Worm (Caenorhabditis elegans) whole organism, young adult: ENCODE data around the gene egl-4.

Source experiments
- B0035.1 ChIP-seq: sonication (generic microtip); optimal IDR thresholded peaks from 2 replicates; lab custom pipeline; 2016; ENCODE audit warnings: missing genetic modification characterization, mild to moderate bottlenecking, missing compliant biosample characterization, missing genotype, missing genetic modification reagents
- F22D6.2 ChIP-seq: sonication (generic microtip); optimal IDR thresholded peaks from 2 replicates; lab custom pipeline; 2016; ENCODE audit warnings: mild to moderate bottlenecking, missing genetic modification characterization, missing compliant biosample characterization
- F52B5.7 ChIP-seq: sonication (generic microtip); optimal IDR thresholded peaks from 2 replicates; lab custom pipeline; 2016; ENCODE audit warnings: mild to moderate bottlenecking, missing genetic modification characterization, missing compliant biosample characterization
- F57A8.1 ChIP-seq: fragments of 200-800 bp; sonication (Bioruptor generic); optimal IDR thresholded peaks from 2 replicates; lab custom pipeline; 2018; ENCODE audit warnings: mild to moderate bottlenecking, missing genetic modification characterization, moderate library complexity, missing compliant biosample characterization
- Y53G8AR.9 ChIP-seq: fragments of 200-800 bp; sonication (Bioruptor generic); conservative IDR thresholded peaks from 2 replicates; pipeline ENCODE4 v1.3.6; 2022; ENCODE audit warnings: missing genetic modification reagents, missing genetic modification characterization, missing compliant biosample characterization
- Y56A3A.18 ChIP-seq: fragments of 200-800 bp; sonication (Bioruptor generic); IDR thresholded peaks from 2 replicates; pipeline ENCODE4 v1.3.6; 2022; ENCODE audit warnings: missing genetic modification reagents, missing genetic modification characterization, missing compliant biosample characterization
- Y67H2A.10 ChIP-seq: fragments of 200-800 bp; sonication (Bioruptor generic); conservative IDR thresholded peaks from 2 replicates; pipeline ENCODE4 v1.3.6; 2022; ENCODE audit warnings: missing genetic modification reagents, missing genetic modification characterization, missing compliant biosample characterization
- aptf-3 ChIP-seq: fragments of 200-800 bp; sonication (Bioruptor generic); IDR thresholded peaks from 2 replicates; pipeline ENCODE4 v1.3.6; 2022; ENCODE audit warnings: missing genetic modification characterization, missing compliant biosample characterization
- atf-7 ChIP-seq: sonication (generic microtip); optimal IDR thresholded peaks from 2 replicates; lab custom pipeline; 2017; ENCODE audit warnings: mild to moderate bottlenecking, missing genetic modification characterization, missing compliant biosample characterization
- athp-1 ChIP-seq: sonication (generic microtip); optimal IDR thresholded peaks from 2 replicates; lab custom pipeline; 2017; ENCODE audit warnings: mild to moderate bottlenecking, missing genetic modification characterization, missing compliant biosample characterization
- attf-3 ChIP-seq: fragments of 200-800 bp; sonication (Bioruptor generic); conservative IDR thresholded peaks from 2 replicates; pipeline ENCODE4 v1.3.6; 2022; ENCODE audit warnings: missing genetic modification reagents, missing genetic modification characterization, missing compliant biosample characterization
- attf-5 ChIP-seq: fragments of 200-800 bp; sonication (Bioruptor generic); optimal IDR thresholded peaks from 2 replicates; lab custom pipeline; 2018; ENCODE audit warnings: mild to moderate bottlenecking, missing genetic modification characterization, missing compliant biosample characterization
- bed-1 ChIP-seq: fragments of 200-800 bp; sonication (Bioruptor generic); IDR thresholded peaks from 2 replicates; pipeline ENCODE4 v1.3.6; 2022; ENCODE audit warnings: missing genetic modification reagents, missing genetic modification characterization, missing compliant biosample characterization
- ceh-27 ChIP-seq: fragments of 200-800 bp; sonication (Bioruptor generic); optimal IDR thresholded peaks from 2 replicates; lab custom pipeline; 2018; ENCODE audit warnings: mild to moderate bottlenecking, missing genetic modification characterization, moderate library complexity, missing compliant biosample characterization
- ceh-40 ChIP-seq: fragments of 200-800 bp; sonication (Bioruptor generic); IDR thresholded peaks from 2 replicates; pipeline ENCODE4 v1.3.6; 2022; ENCODE audit warnings: missing genetic modification characterization, missing compliant biosample characterization
- ceh-91 ChIP-seq: fragments of 200-800 bp; sonication (Bioruptor generic); IDR thresholded peaks from 2 replicates; pipeline ENCODE4 v1.3.6; 2022; ENCODE audit warnings: missing genetic modification reagents, missing genetic modification characterization, missing compliant biosample characterization
- egrh-3 ChIP-seq: fragments of 200-800 bp; sonication (Bioruptor generic); IDR thresholded peaks from 2 replicates; pipeline ENCODE4 v1.3.6; 2022; ENCODE audit warnings: missing genetic modification reagents, missing genetic modification characterization, missing compliant biosample characterization
- gei-17 ChIP-seq: fragments of 200-800 bp; sonication (Bioruptor generic); optimal IDR thresholded peaks from 2 replicates; lab custom pipeline; 2018; ENCODE audit warnings: mild to moderate bottlenecking, missing genetic modification characterization, missing compliant biosample characterization
- him-1 ChIP-seq: sonication (generic microtip); optimal IDR thresholded peaks from 2 replicates; lab custom pipeline; 2016; ENCODE audit warnings: missing genotype, missing genetic modification reagents, missing genetic modification characterization, missing compliant biosample characterization
- hmg-1.2 ChIP-seq: fragments of 200-800 bp; sonication (Bioruptor generic); IDR thresholded peaks from 2 replicates; pipeline ENCODE4 v1.3.6; 2022; ENCODE audit warnings: missing genetic modification reagents, missing genetic modification characterization, missing compliant biosample characterization
- lin-26 ChIP-seq: fragments of 200-800 bp; sonication (Bioruptor generic); IDR thresholded peaks from 2 replicates; pipeline ENCODE4 v1.3.6; 2022; ENCODE audit warnings: missing genetic modification reagents, missing genetic modification characterization, missing compliant biosample characterization
- lsy-27 ChIP-seq: sonication (generic microtip); optimal IDR thresholded peaks from 2 replicates; lab custom pipeline; 2017; ENCODE audit warnings: missing genetic modification characterization, mild to moderate bottlenecking, missing compliant biosample characterization, antibody characterized with exemption, missing genotype, borderline replicate concordance; ENCODE audit not compliant: insufficient read depth
- madf-10 ChIP-seq: sonication (generic microtip); optimal IDR thresholded peaks from 2 replicates; lab custom pipeline; 2016; ENCODE audit warnings: mild to moderate bottlenecking, missing genetic modification characterization, missing compliant biosample characterization
- mcd-1 ChIP-seq: fragments of 200-800 bp; sonication (Bioruptor generic); IDR thresholded peaks from 2 replicates; pipeline ENCODE4 v1.3.6; 2022; ENCODE audit warnings: missing genetic modification reagents, missing genetic modification characterization, missing compliant biosample characterization
- mel-28 ChIP-seq: sonication (generic microtip); optimal IDR thresholded peaks from 2 replicates; lab custom pipeline; 2016; ENCODE audit warnings: borderline replicate concordance, mild to moderate bottlenecking, missing genetic modification characterization, missing compliant biosample characterization
- mes-4 ChIP-seq: sonication (generic microtip); optimal IDR thresholded peaks from 2 replicates; lab custom pipeline; 2016; ENCODE audit warnings: missing genotype, missing genetic modification characterization, missing compliant biosample characterization
- nfya-2 ChIP-seq: fragments of 200-800 bp; sonication (Bioruptor generic); IDR thresholded peaks from 2 replicates; pipeline ENCODE4 v1.3.6; 2022; ENCODE audit warnings: missing genetic modification reagents, missing genetic modification characterization, missing compliant biosample characterization
- nfyb-1 ChIP-seq: fragments of 200-800 bp; sonication (Bioruptor generic); IDR thresholded peaks from 2 replicates; pipeline ENCODE4 v1.3.6; 2022; ENCODE audit warnings: missing genetic modification reagents, missing genetic modification characterization, missing compliant biosample characterization
- pbrm-1 ChIP-seq: fragments of 200-800 bp; sonication (Bioruptor generic); IDR thresholded peaks from 2 replicates; pipeline ENCODE4 v1.3.6; 2022; ENCODE audit warnings: missing genetic modification reagents, missing genetic modification characterization, missing compliant biosample characterization
- rec-8 ChIP-seq, 2 experiments: sonication (generic microtip); optimal IDR thresholded peaks; 2 replicates each; lab custom pipeline; 2016; ENCODE audit warnings: mild to moderate bottlenecking in 2 of 2, missing genetic modification characterization in 2 of 2, missing genetic modification reagents in 2 of 2, missing genotype in 2 of 2, missing biosample characterization in 1 of 2, missing compliant biosample characterization in 1 of 2, moderate library complexity in 1 of 2
- rpc-1 ChIP-seq, 2 experiments: fragments of 150-350 bp in 1 of 2; sonication (generic microtip) in 1 of 2; optimal IDR thresholded peaks; 2 replicates each; lab custom pipeline; 2014 to 2018; ENCODE audit warnings: missing biosample characterization in 1 of 2, missing genetic modification characterization in 1 of 2, missing genetic modification reagents in 1 of 2, missing genotype in 1 of 2
- tlf-1 ChIP-seq: fragments of 200-800 bp; sonication (Bioruptor generic); optimal IDR thresholded peaks from 2 replicates; lab custom pipeline; 2018; ENCODE audit warnings: mild to moderate bottlenecking, missing genetic modification characterization, missing compliant biosample characterization
- zfh-2 ChIP-seq: fragments of 200-800 bp; sonication (Bioruptor generic); conservative IDR thresholded peaks from 2 replicates; pipeline ENCODE4 v1.3.6; 2022; ENCODE audit warnings: missing genetic modification reagents, missing genetic modification characterization, missing compliant biosample characterization
- ztf-3 ChIP-seq: fragments of 200-800 bp; sonication (Bioruptor generic); optimal IDR thresholded peaks from 2 replicates; lab custom pipeline; 2018; ENCODE audit warnings: mild to moderate bottlenecking, missing genetic modification characterization, missing compliant biosample characterization
- ztf-6 ChIP-seq: fragments of 200-800 bp; sonication (Bioruptor generic); IDR thresholded peaks from 2 replicates; pipeline ENCODE4 v1.3.6; 2022; ENCODE audit warnings: missing genetic modification reagents, missing genetic modification characterization, missing compliant biosample characterization

egl-4 gene

ce11 chrIV:1847912-1848311 is at the start of gene egl-4:
Gene egl-4 (plus strand): TSS chrIV:1848071.
- TF ChIP-seq bed-1 (GFP tag; lab: Robert Waterston, UW) (no peak), zfh-2 (GFP tag; lab: Robert Waterston, UW) (peak; percentile 84), egrh-3 (GFP tag; lab: Robert Waterston, UW) (peak; percentile 66; the same call in 1 of the 2 replicates)

DNA sequence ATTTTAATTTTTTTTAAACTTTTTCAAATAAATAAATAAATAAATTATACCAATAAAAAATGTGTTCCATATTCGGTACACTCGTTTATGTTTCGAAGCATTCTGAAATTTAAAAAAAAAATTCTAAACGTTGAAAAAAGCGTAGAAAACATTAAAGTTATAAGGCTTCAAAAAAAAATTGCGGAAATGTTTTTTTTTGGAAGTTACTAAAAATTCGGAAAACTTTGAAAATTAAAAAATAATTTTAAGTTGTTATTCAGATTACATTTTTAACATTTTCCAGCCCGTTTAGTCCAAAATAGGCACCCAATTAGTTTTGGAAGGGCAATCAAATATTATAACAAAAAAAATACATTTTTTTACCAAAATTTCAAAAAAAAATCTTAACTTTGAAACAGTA is 44.0 kb upstream of the egl-4 start, which contains the start of gene Y38C1BA.1:
Gene Y38C1BA.1, minus strand, starts transcription at position 101 of the 400 bp plus-strand sequence.
- TF ChIP-seq Y56A3A.18, result no peak
- no peak for TF ChIP-seq rec-8 (tag; optimal IDR thresholded peaks at IDR 0.05; lab: Kevin White, UChicago)
- no peak for TF ChIP-seq tlf-1
- no peak for TF ChIP-seq ceh-91 (GFP tag; lab: Robert Waterston, UW)
- TF ChIP-seq ceh-40 (GFP tag; lab: Robert Waterston, UW), result no peak
- TF ChIP-seq nfyb-1 (GFP tag; lab: Robert Waterston, UW), result no peak
- no peak for TF ChIP-seq attf-5
- TF ChIP-seq pbrm-1, result no peak
- TF ChIP-seq F22D6.2 (tag; lab: Kevin White, UChicago), result no peak
- TF ChIP-seq ceh-27 (GFP tag; lab: Kevin White, UChicago), result no peak
- no peak for TF ChIP-seq F57A8.1 (GFP tag; lab: Kevin White, UChicago)
- no peak for TF ChIP-seq lin-26 (GFP tag; lab: Robert Waterston, UW)

ce11 chrIV:1804613-1805012 is 43.3 kb upstream of the egl-4 start:
- no peak for TF ChIP-seq ceh-40 (GFP tag; lab: Robert Waterston, UW)
- no peak for TF ChIP-seq egrh-3 (GFP tag; lab: Robert Waterston, UW)
- no peak for TF ChIP-seq mcd-1 (GFP tag; lab: Robert Waterston, UW)
- no peak for TF ChIP-seq rpc-1 (optimal IDR thresholded peaks at IDR 0.05; lab: Kevin White, UChicago)
- TF ChIP-seq rpc-1 (tag; optimal IDR thresholded peaks at IDR 0.05; lab: Kevin White, UChicago), result no peak
- TF ChIP-seq B0035.1 (tag; lab: Kevin White, UChicago), result no peak
- TF ChIP-seq madf-10 (tag; lab: Kevin White, UChicago), result no peak
- TF ChIP-seq attf-3 (GFP tag; lab: Robert Waterston, UW), result peak; percentile 84
- peak; percentile 95 for TF ChIP-seq hmg-1.2

DNA sequence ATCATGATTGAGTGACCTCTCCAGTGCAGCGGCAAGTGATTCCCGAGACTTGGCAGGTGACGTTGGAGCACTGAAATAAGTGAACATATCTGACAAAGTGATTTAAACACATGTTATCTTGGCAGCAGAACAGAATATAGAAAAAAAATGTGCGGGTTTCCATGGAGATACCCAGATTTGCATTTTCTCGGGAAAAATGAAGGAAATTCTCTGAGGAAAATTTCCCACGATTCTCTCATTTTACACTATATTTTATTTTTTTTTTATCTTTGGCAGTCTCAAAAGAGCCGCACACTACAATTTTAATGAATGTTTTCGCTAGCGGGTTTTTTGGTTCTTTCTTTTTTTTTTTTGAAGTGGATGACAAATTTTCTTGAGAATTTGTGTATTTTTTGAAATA is 34.0 kb upstream of the egl-4 start:
- TF ChIP-seq ztf-6 (GFP tag; lab: Robert Waterston, UW) (no peak), lsy-27 (tag; lab: Kevin White, UChicago) (no peak), atf-7 (tag; lab: Kevin White, UChicago) (no peak), ztf-3 (GFP tag; lab: Kevin White, UChicago) (no peak), mes-4 (no peak)

ce11 chrIV:1814764-1815518 is 32.9 kb upstream of the egl-4 start, which contains the start of gene snn-1:
Gene snn-1 (minus strand): TSS chrIV:1815118.
- TF ChIP-seq athp-1 (tag; lab: Kevin White, UChicago) (no peak), him-1 (no peak), Y53G8AR.9 (no peak), mes-4 (no peak), lsy-27 (tag; lab: Kevin White, UChicago) (no peak), F52B5.7 (tag; lab: Kevin White, UChicago) (no peak), nfya-2 (no peak), mel-28 (tag; lab: Kevin White, UChicago) (no peak), aptf-3 (GFP tag; lab: Robert Waterston, UW) (no peak), attf-3 (GFP tag; lab: Robert Waterston, UW) (no peak), Y67H2A.10 (GFP tag; lab: Robert Waterston, UW) (no peak), gei-17 (GFP tag; lab: Kevin White, UChicago) (no peak)
- TF ChIP-seq, all 124 proteins: peak for 0
